Worm (Caenorhabditis elegans): ENCODE measurements around the gene vhl-1.

The vhl-1 gene

ce11 chrX:11339375-11339924 lies 32.3 kb downstream of the vhl-1 start, which contains the start of gene aco-1 (continued):
- TF ChIP-seq C34B4.2 (tag; optimal IDR thresholded peaks at IDR 0.05) (no peak), blmp-1 (tag; optimal IDR thresholded peaks at IDR 0.05) (peak; percentile 44), dpl-1 (GFP tag; optimal IDR thresholded peaks at IDR 0.05) (peak in 2 of 3 experiments; percentile 28 to 30), ceh-63 (GFP tag; optimal IDR thresholded peaks at IDR 0.05) (no peak), unc-62 (GFP tag; optimal IDR thresholded peaks at IDR 0.05) (no peak), hpl-2 (GFP tag; optimal IDR thresholded peaks at IDR 0.05) (no peak), nhr-71 (tag; optimal IDR thresholded peaks at IDR 0.05) (peak; percentile 61), aha-1 (tag; optimal IDR thresholded peaks at IDR 0.05) (no peak), mab-9 (GFP tag; IDR thresholded peaks at IDR 0.05) (no peak), ceh-90 (tag; optimal IDR thresholded peaks at IDR 0.05) (no peak), pax-3 (tag; optimal IDR thresholded peaks at IDR 0.05) (no peak), nhr-237 (tag; optimal IDR thresholded peaks at IDR 0.05) (no peak), elt-2 (tag; optimal IDR thresholded peaks at IDR 0.05) (peak; percentile 69), rnt-1 (tag; optimal IDR thresholded peaks at IDR 0.05) (peak; percentile 60), pqm-1 (tag; optimal IDR thresholded peaks at IDR 0.05) (no peak), snpc-4 (tag; optimal IDR thresholded peaks at IDR 0.05) (no peak), dsc-1 (tag; optimal IDR thresholded peaks at IDR 0.05) (no peak), fos-1 (tag; optimal IDR thresholded peaks at IDR 0.05) (no peak), mef-2 (tag; optimal IDR thresholded peaks at IDR 0.05) (no peak), hlh-17 (GFP tag; optimal IDR thresholded peaks at IDR 0.05; ENCODE audit: borderline replicate concordance) (no peak), mep-1 (tag; optimal IDR thresholded peaks at IDR 0.05) (peak; percentile 50), ces-1 (GFP tag; optimal IDR thresholded peaks at IDR 0.05) (no peak), swsn-7 (tag; optimal IDR thresholded peaks at IDR 0.05) (peak; percentile 34), unc-98 (GFP tag; IDR thresholded peaks at IDR 0.05) (no peak), nhr-47 (tag; optimal IDR thresholded peaks at IDR 0.05) (peak; percentile 49), xbp-1 (tag; optimal IDR thresholded peaks at IDR 0.05) (peak; percentile 24), lin-15B (tag; optimal IDR thresholded peaks at IDR 0.05) (no peak), unc-86 (tag; optimal IDR thresholded peaks at IDR 0.05) (no peak), tbx-2 (tag; optimal IDR thresholded peaks at IDR 0.05) (no peak), nhr-84 (tag; optimal IDR thresholded peaks at IDR 0.05) (no peak), tlp-1 (tag; optimal IDR thresholded peaks at IDR 0.05) (no peak), irx-1 (tag; optimal IDR thresholded peaks at IDR 0.05) (no peak)

ce11 chrX:11340478-11340877 lies 33.3 kb downstream of the vhl-1 start:
- TF ChIP-seq lin-35 (GFP tag; optimal IDR thresholded peaks at IDR 0.05) (peak in 1 of 2 experiments; percentile 56), nhr-77 (tag; optimal IDR thresholded peaks at IDR 0.05) (no peak), efl-1 (optimal IDR thresholded peaks at IDR 0.05) (no peak), efl-1 (GFP tag; optimal IDR thresholded peaks at IDR 0.05 in 1 of 2) (peak in 1 of 2 experiments; percentile 73), elt-2 (tag; optimal IDR thresholded peaks at IDR 0.05) (peak; percentile 33), hpl-2 (GFP tag; optimal IDR thresholded peaks at IDR 0.05) (no peak), ama-1 (optimal IDR thresholded peaks at IDR 0.05) (no peak), jun-1 (tag; optimal IDR thresholded peaks at IDR 0.05) (no peak), pax-3 (tag; optimal IDR thresholded peaks at IDR 0.05) (no peak), sup-37 (GFP tag; optimal IDR thresholded peaks at IDR 0.05) (no peak)

ce11 chrX:11344899-11345298 lies 37.7 kb downstream of the vhl-1 start:
- TF ChIP-seq mep-1 (tag; optimal IDR thresholded peaks at IDR 0.05) = no peak
- TF ChIP-seq hpl-2 (GFP tag; optimal IDR thresholded peaks at IDR 0.05) = no peak
- TF ChIP-seq zip-4 (GFP tag; optimal IDR thresholded peaks at IDR 0.05) = no peak
- no peak for TF ChIP-seq C34B4.2 (tag; optimal IDR thresholded peaks at IDR 0.05)
- peak; percentile 9 for TF ChIP-seq snu-23 (GFP tag; optimal IDR thresholded peaks at IDR 0.05)
- TF ChIP-seq nhr-47 (tag; optimal IDR thresholded peaks at IDR 0.05) = no peak
- TF ChIP-seq blmp-1 (tag; optimal IDR thresholded peaks at IDR 0.05) = peak; percentile 19
- TF ChIP-seq mdl-1 (tag; optimal IDR thresholded peaks at IDR 0.05) = peak in 1 of 2 experiments; percentile 3
- peak; percentile 45 for TF ChIP-seq unc-130 (tag; optimal IDR thresholded peaks at IDR 0.05)
- TF ChIP-seq hlh-17 (GFP tag; optimal IDR thresholded peaks at IDR 0.05; ENCODE audit: borderline replicate concordance) = no peak
- TF ChIP-seq nhr-71 (tag; optimal IDR thresholded peaks at IDR 0.05) = peak; percentile 43
- TF ChIP-seq elt-3 (tag; optimal IDR thresholded peaks at IDR 0.05) = no peak
- TF ChIP-seq lin-14 (GFP tag; optimal IDR thresholded peaks at IDR 0.05) = peak; percentile 69
- no peak for TF ChIP-seq egl-27 (tag; optimal IDR thresholded peaks at IDR 0.05)
- TF ChIP-seq zag-1 (tag; optimal IDR thresholded peaks at IDR 0.05) = no peak
- TF ChIP-seq rnt-1 (tag; optimal IDR thresholded peaks at IDR 0.05) = peak; percentile 47
- TF ChIP-seq nhr-20 (tag; optimal IDR thresholded peaks at IDR 0.05) = no peak
